Fruit fly (Drosophila melanogaster): Measurements from ENCODE around the gene Saf6.

- TF ChIP-seq EcR (GFP tag; optimal IDR thresholded peaks at IDR 0.05), result no peak
- TF ChIP-seq pan (optimal IDR thresholded peaks at IDR 0.05), result no peak
- TF ChIP-seq psq (optimal IDR thresholded peaks at IDR 0.05), result no peak
These were observed 42.3 kb upstream of the Saf6 start for dm6 chr2L:857897-858517.

All from whole organism.